Worm (Caenorhabditis elegans) whole organism, L3 larva: ENCODE data around the gene F40C5.1.
"Not testable (repeated sequence)": the region's sequence is repeated elsewhere in the genome, so short reads cannot be mapped to it uniquely, and the experiment has no call there.

ENCODE experiments used
- R02D3.7 ChIP-seq: fragments of 150-350 bp; optimal IDR thresholded peaks from 2 replicates; lab custom pipeline; 2014; ENCODE audit warnings: missing biosample characterization, missing genetic modification characterization
- ceh-16 ChIP-seq: sonication (generic microtip); optimal IDR thresholded peaks from 2 replicates; lab custom pipeline; 2017; ENCODE audit warnings: missing biosample characterization, missing genetic modification characterization
- ceh-28 ChIP-seq: fragments of 150-350 bp; optimal IDR thresholded peaks from 2 replicates; lab custom pipeline; 2014; ENCODE audit warnings: missing biosample characterization, missing genetic modification reagents, missing genetic modification characterization
- ceh-82 ChIP-seq: fragments of 150-350 bp; optimal IDR thresholded peaks from 2 replicates; lab custom pipeline; 2014; ENCODE audit warnings: missing biosample characterization, missing genetic modification characterization
- ceh-9 ChIP-seq: sonication (generic microtip); optimal IDR thresholded peaks from 2 replicates; lab custom pipeline; 2018; ENCODE audit warnings: missing biosample characterization, missing genetic modification characterization
- daf-12 ChIP-seq: fragments of 150-350 bp; optimal IDR thresholded peaks from 2 replicates; lab custom pipeline; 2014; ENCODE audit warnings: missing biosample characterization, missing genetic modification reagents, missing genetic modification characterization
- elt-2 ChIP-seq: sonication (generic microtip); optimal IDR thresholded peaks from 2 replicates; lab custom pipeline; 2016; ENCODE audit warnings: missing genetic modification reagents, mild to moderate bottlenecking, missing genetic modification characterization, missing compliant biosample characterization
- fkh-10 ChIP-seq: sonication (generic microtip); optimal IDR thresholded peaks from 2 replicates; lab custom pipeline; 2017; ENCODE audit warnings: missing biosample characterization, missing genetic modification reagents, missing genetic modification characterization
- fos-1 ChIP-seq: fragments of 150-350 bp; optimal IDR thresholded peaks from 2 replicates; lab custom pipeline; 2014; ENCODE audit warnings: missing biosample characterization, missing genetic modification characterization
- lin-15B ChIP-seq: fragments of 150-350 bp; optimal IDR thresholded peaks from 2 replicates; lab custom pipeline; 2014; ENCODE audit warnings: missing biosample characterization, missing genetic modification characterization
- lin-39 ChIP-seq: fragments of 150-350 bp; optimal IDR thresholded peaks from 2 replicates; lab custom pipeline; 2018; ENCODE audit warnings: missing biosample characterization, missing genetic modification reagents, missing genetic modification characterization
- lsy-12 ChIP-seq: sonication (generic microtip); optimal IDR thresholded peaks from 2 replicates; lab custom pipeline; 2016; ENCODE audit warnings: mild to moderate bottlenecking, missing genetic modification characterization, missing compliant biosample characterization
- mml-1 ChIP-seq: fragments of 150-350 bp; sonication (generic microtip); optimal IDR thresholded peaks from 3 replicates; lab custom pipeline; 2014; ENCODE audit warnings: missing biosample characterization, missing genetic modification characterization
- nfya-1 ChIP-seq: sonication (generic microtip); optimal IDR thresholded peaks from 2 replicates; lab custom pipeline; 2017; ENCODE audit warnings: missing genetic modification characterization, mild to moderate bottlenecking, missing compliant biosample characterization, antibody characterized with exemption, moderate library complexity; ENCODE audit not compliant: insufficient read depth
- nhr-11 ChIP-seq: fragments of 150-350 bp; optimal IDR thresholded peaks from 2 replicates; lab custom pipeline; 2014; ENCODE audit warnings: missing biosample characterization, missing genetic modification characterization
- nhr-23 ChIP-seq: fragments of 150-350 bp; optimal IDR thresholded peaks from 2 replicates; lab custom pipeline; 2014; ENCODE audit warnings: missing biosample characterization, missing genetic modification reagents, missing genetic modification characterization
- nhr-237 ChIP-seq: fragments of 150-350 bp; optimal IDR thresholded peaks from 2 replicates; lab custom pipeline; 2014; ENCODE audit warnings: missing biosample characterization, missing genetic modification characterization
- nhr-43 ChIP-seq: sonication (generic microtip); optimal IDR thresholded peaks from 2 replicates; lab custom pipeline; 2016; ENCODE audit warnings: mild to moderate bottlenecking, missing genetic modification characterization, missing compliant biosample characterization; ENCODE audit not compliant: poor library complexity, severe bottlenecking
- nhr-67 ChIP-seq: fragments of 150-350 bp; optimal IDR thresholded peaks from 2 replicates; lab custom pipeline; 2014; ENCODE audit warnings: missing biosample characterization, missing genetic modification characterization
- nhr-76 ChIP-seq: fragments of 150-350 bp; sonication (generic microtip); optimal IDR thresholded peaks from 5 replicates; lab custom pipeline; 2014; ENCODE audit warnings: missing biosample characterization, missing genetic modification characterization
- pqm-1 ChIP-seq: fragments of 150-350 bp; optimal IDR thresholded peaks from 2 replicates; lab custom pipeline; 2017; ENCODE audit warnings: missing biosample characterization, missing genetic modification characterization, inconsistent platforms
- skn-1 ChIP-seq: fragments of 150-350 bp; optimal IDR thresholded peaks from 2 replicates; lab custom pipeline; 2014; ENCODE audit warnings: missing biosample characterization, missing genetic modification characterization
- tbx-2 ChIP-seq: sonication (generic microtip); optimal IDR thresholded peaks from 2 replicates; lab custom pipeline; 2016; ENCODE audit warnings: mild to moderate bottlenecking, missing genetic modification characterization, missing compliant biosample characterization
- unc-39 ChIP-seq: sonication (generic microtip); optimal IDR thresholded peaks from 4 replicates; lab custom pipeline; 2017; ENCODE audit warnings: missing biosample characterization, missing genetic modification characterization
- unc-62 ChIP-seq: fragments of 150-350 bp; sonication (generic microtip); optimal IDR thresholded peaks from 4 replicates; lab custom pipeline; 2014; ENCODE audit warnings: missing biosample characterization, missing genetic modification reagents, missing genetic modification characterization
- zag-1 ChIP-seq: fragments of 150-350 bp; optimal IDR thresholded peaks from 2 replicates; lab custom pipeline; 2014; ENCODE audit warnings: missing biosample characterization, missing genetic modification characterization

Gene F40C5.1

DNA sequence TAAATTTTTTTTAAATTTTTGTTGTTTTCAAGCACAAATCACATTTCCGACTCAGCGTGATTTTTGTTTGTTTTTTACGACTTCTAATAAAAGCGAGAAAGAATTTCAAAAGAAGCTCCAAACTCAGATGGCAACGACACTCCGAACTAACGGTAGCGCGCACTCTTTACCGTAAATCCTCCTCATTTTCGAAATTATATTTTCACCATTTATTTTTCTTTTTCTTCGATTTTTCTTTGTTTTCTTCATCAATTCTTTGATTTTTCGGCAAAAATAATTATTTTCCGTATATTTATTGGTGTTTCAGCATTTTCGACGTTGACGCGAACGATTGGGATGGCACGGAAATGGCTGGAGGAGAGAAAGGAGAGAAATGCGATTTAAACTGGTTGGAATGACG is 13.8 kb upstream of the F40C5.1 start, which contains the start of gene T24A6.1:
Gene T24A6.1, plus strand, starts transcription at position 301 of the 400 bp plus-strand sequence.
- TF ChIP-seq nhr-237; nhr-67 (tag; lab: Kevin White, UChicago); unc-39 (tag; lab: Kevin White, UChicago): not testable (repeated sequence)
- TF ChIP-seq, all 47 proteins: peak for 0; not testable (repeated sequence) for 47

DNA sequence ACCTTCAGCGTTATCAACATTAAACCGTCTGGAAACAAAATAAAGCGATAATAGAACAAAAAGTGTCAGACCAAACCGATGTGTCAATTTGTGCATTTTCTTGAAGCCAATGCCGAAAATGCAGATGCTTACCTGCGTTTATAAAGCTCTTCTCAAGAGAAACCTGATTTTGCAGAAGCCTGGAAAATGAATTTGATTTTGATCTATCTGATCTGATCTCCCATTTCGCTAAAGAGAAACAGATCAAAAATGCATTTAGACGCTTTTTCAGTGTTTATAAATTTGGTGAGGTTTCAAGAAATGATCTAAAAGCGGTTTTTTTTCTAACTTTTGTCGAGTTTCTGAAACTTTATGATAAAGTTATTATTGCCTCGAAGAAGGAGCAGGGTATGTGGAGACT is 9.7 kb upstream of the F40C5.1 start, which contains the start of gene T24A6.16:
Gene T24A6.16, minus strand, starts transcription at position 101 of the 400 bp plus-strand sequence.
- not testable (repeated sequence) for TF ChIP-seq nfya-1, zag-1, tbx-2 (tag; lab: Kevin White, UChicago)

DNA sequence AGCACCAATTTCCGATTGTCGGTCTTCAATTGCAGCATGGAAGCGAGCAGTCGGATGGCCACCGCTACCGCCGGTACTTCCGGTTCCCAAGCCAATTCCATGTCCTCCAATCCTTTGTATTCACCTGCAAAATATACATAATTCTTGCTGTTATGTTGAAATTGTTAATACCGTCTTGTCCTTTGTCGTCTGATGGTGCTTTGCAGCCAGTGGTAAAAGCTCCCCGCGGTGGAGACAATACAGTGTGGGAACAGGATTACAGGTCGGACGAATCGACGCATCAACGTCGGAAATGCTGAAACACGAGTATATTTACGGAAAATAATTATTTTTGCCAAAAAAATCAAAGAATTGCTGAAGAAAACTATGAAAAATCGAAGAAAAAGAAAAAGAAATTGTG is 8.2 kb upstream of the F40C5.1 start, which contains the start of gene T24A6.17:
Gene T24A6.17, minus strand, starts transcription at position 101 of the 400 bp plus-strand sequence.
- TF ChIP-seq unc-62; nhr-43 (tag; lab: Kevin White, UChicago); elt-2: not testable (repeated sequence)

DNA sequence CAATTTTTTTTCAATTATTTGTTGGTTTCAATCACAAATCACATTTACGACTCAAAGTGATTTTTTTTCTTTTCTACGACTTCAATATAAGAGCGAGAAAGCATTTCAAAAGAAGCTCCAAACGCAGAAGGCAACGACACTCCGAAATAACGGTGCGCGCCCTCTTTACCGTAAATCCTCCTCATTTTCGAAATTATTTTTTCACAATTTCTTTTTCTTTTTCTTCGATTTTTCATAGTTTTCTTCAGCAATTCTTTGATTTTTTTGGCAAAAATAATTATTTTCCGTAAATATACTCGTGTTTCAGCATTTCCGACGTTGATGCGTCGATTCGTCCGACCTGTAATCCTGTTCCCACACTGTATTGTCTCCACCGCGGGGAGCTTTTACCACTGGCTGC is 1.8 kb upstream of the F40C5.1 start, which contains the start of gene F40C5.2:
Gene F40C5.2, plus strand, starts transcription at position 301 of the 400 bp plus-strand sequence.
- TF ChIP-seq nhr-237; daf-12 (tag; lab: Kevin White, UChicago); skn-1 (tag; lab: Kevin White, UChicago): not testable (repeated sequence)
- TF ChIP-seq, all 47 proteins: peak for 0; not testable (repeated sequence) for 47

DNA sequence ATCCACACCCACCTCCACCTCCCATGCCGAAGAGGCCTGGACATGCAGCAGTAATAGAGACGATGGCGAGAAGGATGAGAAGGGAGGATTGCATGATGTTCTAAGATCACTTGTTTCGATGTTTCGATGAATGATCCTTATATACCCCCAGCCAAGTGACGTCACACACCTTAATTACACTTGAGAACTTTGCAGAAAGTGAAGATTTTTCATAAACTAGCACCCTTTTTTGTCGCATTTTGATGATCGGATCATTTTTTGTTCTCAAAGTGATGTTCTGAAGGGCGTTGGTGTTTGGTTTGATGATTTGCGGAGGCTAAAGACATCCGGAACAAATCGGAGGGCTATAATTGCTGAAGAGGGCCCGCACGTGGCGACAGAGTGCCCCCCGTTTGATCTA is 3.3 kb downstream of the F40C5.1 start, which contains the start of gene grl-27:
Gene grl-27, minus strand, starts transcription at position 101 of the 400 bp plus-strand sequence.
- no peak for TF ChIP-seq nhr-23 (tag; lab: Kevin White, UChicago)
- TF ChIP-seq nhr-43 (tag; lab: Kevin White, UChicago) = no peak
- no peak for TF ChIP-seq lsy-12 (tag; lab: Kevin White, UChicago)
- no peak for TF ChIP-seq nfya-1 (tag; lab: Kevin White, UChicago)
- no peak for TF ChIP-seq lin-15B
- no peak for TF ChIP-seq ceh-28 (tag; lab: Kevin White, UChicago)
- no peak for TF ChIP-seq ceh-16 (tag; lab: Kevin White, UChicago)
- TF ChIP-seq daf-12 (tag; lab: Kevin White, UChicago) = no peak
- TF ChIP-seq mml-1 (tag; lab: Kevin White, UChicago) = no peak
- TF ChIP-seq ceh-9 (tag; lab: Kevin White, UChicago) = no peak
- no peak for TF ChIP-seq fkh-10 (GFP tag; lab: Kevin White, UChicago)
- no peak for TF ChIP-seq lin-39 (tag; lab: Kevin White, UChicago)
- no peak for TF ChIP-seq nhr-11

DNA sequence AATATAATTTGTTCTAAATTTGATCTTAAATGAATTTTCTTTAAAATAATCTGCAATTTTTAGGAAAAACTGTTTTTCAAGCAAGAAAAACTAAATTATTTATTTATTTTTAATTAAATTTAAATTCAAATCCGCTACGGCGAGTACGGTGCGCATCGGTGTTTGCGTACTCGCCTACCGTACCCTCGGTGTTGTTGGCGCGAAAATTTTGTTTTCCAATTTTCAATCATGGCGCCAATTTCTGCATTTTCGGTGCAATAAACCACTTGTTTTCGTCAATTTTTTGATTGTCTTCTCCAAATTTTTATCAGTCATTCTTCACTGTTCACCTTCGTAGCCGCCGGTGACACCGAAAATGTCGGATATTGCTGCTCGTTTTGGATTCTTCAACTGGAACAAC is 6.3 kb downstream of the F40C5.1 start, which contains the start of gene pygl-1:
Gene pygl-1, plus strand, starts transcription at position 211 of the 400 bp plus-strand sequence.
- TF ChIP-seq nhr-67 (tag; lab: Kevin White, UChicago) (no peak), skn-1 (tag; lab: Kevin White, UChicago) (no peak), ceh-82 (tag; lab: Kevin White, UChicago) (no peak)

DNA sequence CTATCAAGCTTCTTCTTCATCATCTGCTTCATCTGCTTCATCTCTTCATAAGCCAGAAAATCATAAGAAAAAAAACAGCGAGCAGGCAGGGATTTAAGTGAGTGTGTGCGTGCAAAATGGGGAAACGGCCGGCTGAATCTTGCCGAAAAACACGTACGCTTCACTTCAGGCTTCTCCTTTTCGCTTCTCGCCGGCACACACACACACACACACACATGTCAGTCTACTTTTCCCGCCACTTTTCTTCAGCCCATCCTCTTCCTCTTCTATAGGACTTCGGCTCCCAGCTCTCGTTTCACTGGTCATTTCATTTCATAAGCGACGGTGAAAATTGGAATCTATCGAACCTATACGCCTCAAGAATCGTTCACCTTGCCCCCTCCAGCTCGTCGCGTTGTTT is 6.7 kb downstream of the F40C5.1 start:
- TF ChIP-seq tbx-2 (tag; lab: Kevin White, UChicago) = no peak
- no peak for TF ChIP-seq lin-39 (tag; lab: Kevin White, UChicago)
- no peak for TF ChIP-seq R02D3.7 (tag; lab: Kevin White, UChicago)
- no peak for TF ChIP-seq nhr-67 (tag; lab: Kevin White, UChicago)
- TF ChIP-seq ceh-28 (tag; lab: Kevin White, UChicago) = no peak
- no peak for TF ChIP-seq elt-2
- TF ChIP-seq nhr-76 (tag; lab: Kevin White, UChicago) = no peak
- TF ChIP-seq fos-1 (tag; lab: Kevin White, UChicago) = no peak
- no peak for TF ChIP-seq ceh-16 (tag; lab: Kevin White, UChicago)
- TF ChIP-seq pqm-1 (tag; lab: Kevin White, UChicago) = no peak
